Worm (Caenorhabditis elegans): Measurements from ENCODE around the gene mpst-7.

ce11 chrV:12944229-12944628, 16.7 kb downstream of the mpst-7 start, which contains the start of gene T16G1.3:
- TF ChIP-seq ztf-29 (GFP tag; IDR thresholded peaks at IDR 0.05) (no peak), cog-1 (tag; optimal IDR thresholded peaks at IDR 0.05) (no peak), ref-1 (GFP tag; conservative IDR thresholded peaks at IDR 0.05) (no peak), klf-2 (GFP tag; conservative IDR thresholded peaks at IDR 0.05) (no peak), flt-1 (GFP tag; IDR thresholded peaks at IDR 0.05) (no peak), med-1 (GFP tag; optimal IDR thresholded peaks at IDR 0.05; ENCODE audit: insufficient read depth) (no peak), ztf-23 (GFP tag; IDR thresholded peaks at IDR 0.05) (no peak)

All from whole organism, midembryonic.